Fruit fly (Drosophila melanogaster): Measurements from ENCODE around the gene HLH4C.

Gene HLH4C

dm6 chrX:4678913-4679812 is 31.9 kb upstream of the HLH4C start, which contains the start of gene fzr (continued):
- no peak for TF ChIP-seq CG18011 (GFP tag; optimal IDR thresholded peaks at IDR 0.05)
- peak; percentile 14 for TF ChIP-seq Med (GFP tag)
- peak; percentile 19 for TF ChIP-seq stwl (tag; optimal IDR thresholded peaks at IDR 0.05)
- TF ChIP-seq Usf (GFP tag; optimal IDR thresholded peaks at IDR 0.05) = no peak
- peak; percentile 60 for TF ChIP-seq crol (GFP tag; IDR thresholded peaks at IDR 0.05)
- TF ChIP-seq chm (GFP tag; IDR thresholded peaks at IDR 0.05) = peak; percentile 73; the same call in 1 of the 2 replicates
- no peak for TF ChIP-seq lilli (GFP tag; optimal IDR thresholded peaks at IDR 0.05)
- no peak for TF ChIP-seq pnt (GFP tag; optimal IDR thresholded peaks at IDR 0.05)
- peak; percentile 91 for TF ChIP-seq gfzf (GFP tag; optimal IDR thresholded peaks at IDR 0.05)
- peak; percentile 73 for TF ChIP-seq Jarid2 (GFP tag; optimal IDR thresholded peaks at IDR 0.05)
- peak; percentile 14 for TF ChIP-seq CG30020 (tag; optimal IDR thresholded peaks at IDR 0.05)
- peak; percentile 62 for TF ChIP-seq D (optimal IDR thresholded peaks at IDR 0.05)
- no peak for TF ChIP-seq D (GFP tag; optimal IDR thresholded peaks at IDR 0.05)
- no peak for TF ChIP-seq CG2129 (GFP tag; IDR thresholded peaks at IDR 0.05; ENCODE audit: partially characterized antibody)
- peak; percentile 53; the same call in 2 of the 3 replicates for TF ChIP-seq ci (GFP tag; IDR thresholded peaks at IDR 0.05)
- TF ChIP-seq fru (optimal IDR thresholded peaks at IDR 0.05) = no peak
- peak; percentile 46 for TF ChIP-seq sqz (GFP tag; optimal IDR thresholded peaks at IDR 0.05)
- no peak for TF ChIP-seq CG32532 (GFP tag; IDR thresholded peaks at IDR 0.05)
- TF ChIP-seq sens (GFP tag) = peak; percentile 24
- TF ChIP-seq ttk (GFP tag; IDR thresholded peaks at IDR 0.05) = no peak
- TF ChIP-seq Fer3 (tag; optimal IDR thresholded peaks at IDR 0.05) = no peak
- no peak for TF ChIP-seq crc (GFP tag; optimal IDR thresholded peaks at IDR 0.05)
- no peak for TF ChIP-seq CG15514 (GFP tag; optimal IDR thresholded peaks at IDR 0.05)
- peak; percentile 88 for TF ChIP-seq Elba2 (GFP tag; optimal IDR thresholded peaks at IDR 0.05)
- 0 out of 3 replicates have a peak, but pooled peaks have one; percentile 14 for TF ChIP-seq CG34422 (GFP tag; IDR thresholded peaks at IDR 0.05)
- TF ChIP-seq Trl (optimal IDR thresholded peaks at IDR 0.05) = peak; percentile 72 to 74
- TF ChIP-seq Trl (GFP tag; optimal IDR thresholded peaks at IDR 0.05) = no peak
- TF ChIP-seq Drgx (GFP tag; IDR thresholded peaks at IDR 0.05) = peak; percentile 30; the same call in 1 of the 2 replicates
- peak; percentile 35 for TF ChIP-seq kni (GFP tag; optimal IDR thresholded peaks at IDR 0.05)
- TF ChIP-seq tio (GFP tag; optimal IDR thresholded peaks at IDR 0.05) = no peak

dm6 chrX:4678146-4678912 is 31.1 kb upstream of the HLH4C start:
- TF ChIP-seq sens (GFP tag) (peak; percentile 48), CG12744 (GFP tag; optimal IDR thresholded peaks at IDR 0.05) (no peak), Xbp1 (GFP tag; optimal IDR thresholded peaks at IDR 0.05) (peak; percentile 9), pros (GFP tag; optimal IDR thresholded peaks at IDR 0.05) (peak; percentile 95), chm (GFP tag; IDR thresholded peaks at IDR 0.05) (0 out of 2 replicates have a peak, but pooled peaks have one; percentile 7), onecut (GFP tag; IDR thresholded peaks at IDR 0.05) (peak; percentile 85), CG4404 (GFP tag; IDR thresholded peaks at IDR 0.05) (no peak), CG2129 (GFP tag; IDR thresholded peaks at IDR 0.05; ENCODE audit: partially characterized antibody) (no peak), CG10979 (tag; optimal IDR thresholded peaks at IDR 0.05) (no peak), Med (GFP tag) (peak; percentile 32), PHDP (tag; optimal IDR thresholded peaks at IDR 0.05) (no peak), sqz (GFP tag; optimal IDR thresholded peaks at IDR 0.05) (peak; percentile 51), Trl (optimal IDR thresholded peaks at IDR 0.05) (peak in 1 of 2 experiments; percentile 66), Trl (GFP tag; optimal IDR thresholded peaks at IDR 0.05) (no peak), twi (tag; optimal IDR thresholded peaks at IDR 0.05) (peak; percentile 77), Fer2 (tag; optimal IDR thresholded peaks at IDR 0.05) (no peak), CHES-1-like (GFP tag; optimal IDR thresholded peaks at IDR 0.05) (no peak), sd (tag; optimal IDR thresholded peaks at IDR 0.05) (peak; percentile 49), CG12071 (GFP tag; optimal IDR thresholded peaks at IDR 0.05) (no peak), D (optimal IDR thresholded peaks at IDR 0.05) (peak; percentile 58), D (GFP tag; optimal IDR thresholded peaks at IDR 0.05) (no peak), chinmo (GFP tag; IDR thresholded peaks at IDR 0.05; ENCODE audit: partially characterized antibody) (0 out of 4 replicates have a peak, but pooled peaks have one; percentile 26), zfh2 (GFP tag; optimal IDR thresholded peaks at IDR 0.05) (no peak), Kr (GFP tag; optimal IDR thresholded peaks at IDR 0.05) (peak; percentile 45), ftz-f1 (GFP tag; optimal IDR thresholded peaks at IDR 0.05) (no peak)

Data from whole organism, embryonic.